Worm (Caenorhabditis elegans) whole organism, L2 larva: ENCODE measurements around the gene cnc-8.

ENCODE experiments used
- C34F6.9 ChIP-seq: fragments of 150-350 bp; optimal IDR thresholded peaks from 2 replicates; lab custom pipeline; 2014; ENCODE audit warnings: missing biosample characterization, missing genetic modification characterization
- R02D3.7 ChIP-seq: fragments of 150-350 bp; optimal IDR thresholded peaks from 2 replicates; lab custom pipeline; 2014; ENCODE audit warnings: missing biosample characterization, missing genetic modification characterization
- Y55F3AM.14 ChIP-seq: fragments of 200-800 bp; sonication (Bioruptor generic); optimal IDR thresholded peaks from 2 replicates; lab custom pipeline; 2018; ENCODE audit warnings: mild to moderate bottlenecking, missing genetic modification characterization, missing compliant biosample characterization
- ZK546.5 ChIP-seq: sonication (generic microtip); optimal IDR thresholded peaks from 2 replicates; lab custom pipeline; 2017; ENCODE audit warnings: missing biosample characterization, missing genetic modification characterization
- alr-1 ChIP-seq: fragments of 150-350 bp; optimal IDR thresholded peaks from 2 replicates; lab custom pipeline; 2014; ENCODE audit warnings: missing biosample characterization, missing genetic modification characterization
- aly-2 ChIP-seq: fragments of 150-350 bp; optimal IDR thresholded peaks from 2 replicates; lab custom pipeline; 2014; ENCODE audit warnings: missing biosample characterization, missing genetic modification characterization
- blmp-1 ChIP-seq: sonication (generic microtip); optimal IDR thresholded peaks from 2 replicates; lab custom pipeline; 2017; ENCODE audit warnings: missing genetic modification characterization, mild to moderate bottlenecking, missing compliant biosample characterization, antibody characterized with exemption, moderate library complexity; ENCODE audit not compliant: insufficient read depth
- ceh-82 ChIP-seq: fragments of 150-350 bp; optimal IDR thresholded peaks from 2 replicates; lab custom pipeline; 2014; ENCODE audit warnings: missing biosample characterization, missing genetic modification characterization
- dmd-4 ChIP-seq: sonication (generic microtip); optimal IDR thresholded peaks from 2 replicates; lab custom pipeline; 2017; ENCODE audit warnings: missing biosample characterization, missing genetic modification characterization
- egl-27 ChIP-seq: sonication (generic microtip); optimal IDR thresholded peaks from 3 replicates; lab custom pipeline; 2017; ENCODE audit warnings: missing biosample characterization, missing genetic modification reagents, missing genetic modification characterization
- elt-1 ChIP-seq: fragments of 150-350 bp; optimal IDR thresholded peaks from 2 replicates; lab custom pipeline; 2014; ENCODE audit warnings: missing biosample characterization, missing genetic modification characterization
- elt-3 ChIP-seq: sonication (generic microtip); optimal IDR thresholded peaks from 2 replicates; lab custom pipeline; 2017; ENCODE audit warnings: missing biosample characterization, missing genetic modification characterization
- fos-1 ChIP-seq: fragments of 150-350 bp; optimal IDR thresholded peaks from 2 replicates; lab custom pipeline; 2014; ENCODE audit warnings: missing biosample characterization, missing genetic modification characterization
- gmeb-1 ChIP-seq: fragments of 150-350 bp; optimal IDR thresholded peaks from 2 replicates; lab custom pipeline; 2014; ENCODE audit warnings: missing biosample characterization, missing genetic modification characterization
- lin-11 ChIP-seq: fragments of 150-350 bp; sonication (generic microtip); optimal IDR thresholded peaks from 2 replicates; lab custom pipeline; 2014; ENCODE audit warnings: missing biosample characterization, missing genetic modification characterization, inconsistent platforms, mixed read lengths
- lin-13 ChIP-seq: fragments of 150-350 bp; optimal IDR thresholded peaks from 2 replicates; lab custom pipeline; 2014; ENCODE audit warnings: missing biosample characterization, missing genetic modification reagents, missing genetic modification characterization
- lin-39 ChIP-seq: fragments of 150-350 bp; optimal IDR thresholded peaks from 2 replicates; lab custom pipeline; 2014; ENCODE audit warnings: missing biosample characterization, missing genetic modification reagents, missing genetic modification characterization
- lsy-2 ChIP-seq, 2 experiments: fragments of 150-350 bp in 1 of 2; sonication (generic microtip) in 1 of 2; optimal IDR thresholded peaks; 2 replicates each; lab custom pipeline; 2014 to 2017; ENCODE audit warnings: missing biosample characterization in 2 of 2, missing genetic modification characterization in 2 of 2
- mab-5 ChIP-seq: fragments of 150-350 bp; optimal IDR thresholded peaks from 2 replicates; lab custom pipeline; 2014; ENCODE audit warnings: missing biosample characterization, missing genetic modification characterization
- mbf-1 ChIP-seq: sonication (generic microtip); optimal IDR thresholded peaks from 2 replicates; lab custom pipeline; 2017; ENCODE audit warnings: missing biosample characterization, missing genetic modification characterization
- mdl-1 ChIP-seq, 2 experiments: fragments of 150-350 bp in 1 of 2; sonication (generic microtip) in 1 of 2; optimal IDR thresholded peaks; 2 replicates each; lab custom pipeline; 2017; ENCODE audit warnings: missing biosample characterization in 2 of 2, missing genetic modification characterization in 2 of 2
- nhr-10 ChIP-seq: sonication (generic microtip); optimal IDR thresholded peaks from 2 replicates; lab custom pipeline; 2017; ENCODE audit warnings: missing biosample characterization, missing genetic modification characterization
- nhr-11 ChIP-seq: fragments of 150-350 bp; optimal IDR thresholded peaks from 2 replicates; lab custom pipeline; 2014; ENCODE audit warnings: missing biosample characterization, missing genetic modification characterization
- nhr-129 ChIP-seq: fragments of 150-350 bp; optimal IDR thresholded peaks from 2 replicates; lab custom pipeline; 2014; ENCODE audit warnings: missing biosample characterization, missing genetic modification characterization
- nhr-21 ChIP-seq: fragments of 150-350 bp; optimal IDR thresholded peaks from 2 replicates; lab custom pipeline; 2014; ENCODE audit warnings: missing biosample characterization, missing genetic modification characterization
- nhr-237 ChIP-seq: fragments of 150-350 bp; optimal IDR thresholded peaks from 2 replicates; lab custom pipeline; 2014; ENCODE audit warnings: missing biosample characterization, missing genetic modification characterization
- nhr-25 ChIP-seq: fragments of 150-350 bp; sonication (generic microtip); optimal IDR thresholded peaks from 3 replicates; lab custom pipeline; 2014; ENCODE audit warnings: missing biosample characterization, missing genetic modification characterization
- nhr-77 ChIP-seq: fragments of 150-350 bp; optimal IDR thresholded peaks from 2 replicates; lab custom pipeline; 2014; ENCODE audit warnings: missing biosample characterization, missing genetic modification characterization
- peb-1 ChIP-seq: fragments of 150-350 bp; optimal IDR thresholded peaks from 2 replicates; lab custom pipeline; 2014; ENCODE audit warnings: missing biosample characterization, missing genetic modification characterization
- sem-4 ChIP-seq: fragments of 150-350 bp; optimal IDR thresholded peaks from 2 replicates; lab custom pipeline; 2014; ENCODE audit warnings: missing biosample characterization, missing genetic modification reagents, missing genetic modification characterization
- skn-1 ChIP-seq: sonication (generic microtip); optimal IDR thresholded peaks from 2 replicates; lab custom pipeline; 2017; ENCODE audit warnings: missing biosample characterization, missing genetic modification characterization
- sma-3 ChIP-seq: sonication (generic microtip); optimal IDR thresholded peaks from 2 replicates; lab custom pipeline; 2016; ENCODE audit warnings: missing genetic modification reagents, missing genetic modification characterization, missing compliant biosample characterization
- sma-9 ChIP-seq, 2 experiments: fragments of 150-350 bp in 1 of 2; sonication (generic microtip) in 1 of 2; optimal IDR thresholded peaks; 2 replicates each; lab custom pipeline; 2014 to 2016; ENCODE audit warnings: missing genetic modification characterization in 2 of 2, mild to moderate bottlenecking in 1 of 2, missing biosample characterization in 1 of 2, missing compliant biosample characterization in 1 of 2, missing genetic modification reagents in 1 of 2, moderate library complexity in 1 of 2
- unc-39 ChIP-seq: fragments of 150-350 bp; optimal IDR thresholded peaks from 2 replicates; lab custom pipeline; 2014; ENCODE audit warnings: missing biosample characterization, missing genetic modification characterization
- unc-62 ChIP-seq: fragments of 150-350 bp; optimal IDR thresholded peaks from 2 replicates; lab custom pipeline; 2014; ENCODE audit warnings: missing biosample characterization, missing genetic modification reagents, missing genetic modification characterization
- zag-1 ChIP-seq: fragments of 150-350 bp; optimal IDR thresholded peaks from 2 replicates; lab custom pipeline; 2014; ENCODE audit warnings: missing biosample characterization, missing genetic modification characterization
- ztf-1 ChIP-seq: fragments of 200-800 bp; sonication (Bioruptor generic); conservative IDR thresholded peaks from 2 replicates; pipeline ENCODE4 v1.3.6; 2022; ENCODE audit warnings: missing genetic modification characterization, missing compliant biosample characterization
- ztf-11 ChIP-seq: sonication (generic microtip); optimal IDR thresholded peaks from 2 replicates; lab custom pipeline; 2017; ENCODE audit warnings: missing biosample characterization, missing genetic modification characterization
- ztf-4 ChIP-seq: fragments of 150-350 bp; optimal IDR thresholded peaks from 2 replicates; lab custom pipeline; 2014; ENCODE audit warnings: missing biosample characterization, missing genetic modification characterization

cnc-8 gene

DNA sequence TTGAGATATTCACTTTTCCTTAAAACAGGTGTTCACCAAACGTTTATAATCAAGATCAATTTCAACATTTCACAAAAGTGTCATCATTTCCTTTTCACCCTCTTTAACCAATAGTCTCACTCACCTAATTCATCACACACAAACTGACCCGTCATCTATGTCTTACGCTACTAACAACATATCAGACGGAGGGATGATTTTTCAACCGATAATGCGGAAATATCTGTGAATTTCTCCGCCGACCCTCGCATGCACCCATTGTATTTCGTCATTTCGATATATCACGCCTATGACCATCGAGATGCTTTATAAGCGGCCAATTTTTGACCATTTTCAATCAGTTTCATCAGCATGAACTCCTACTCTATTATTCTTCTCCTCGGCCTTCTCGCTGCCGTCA lies 2.2 kb upstream of the cnc-8 start, which contains the start of gene fipr-21 (continued):
- TF ChIP-seq nhr-10 (tag; lab: Kevin White, UChicago) (no peak), ZK546.5 (no peak), lsy-2 (tag; optimal IDR thresholded peaks at IDR 0.05; lab: Kevin White, UChicago) (no peak), mdl-1 (tag; optimal IDR thresholded peaks at IDR 0.05; lab: Kevin White, UChicago) (no peak), sma-3 (GFP tag; lab: Kevin White, UChicago) (peak; percentile 56), lin-13 (GFP tag; lab: Kevin White, UChicago) (no peak), elt-1 (tag; lab: Kevin White, UChicago) (peak; percentile 57), lin-11 (tag; lab: Kevin White, UChicago) (no peak), elt-3 (tag; lab: Kevin White, UChicago) (no peak), nhr-21 (peak; percentile 38), nhr-25 (tag; lab: Kevin White, UChicago) (peak; percentile 83), fos-1 (tag; lab: Kevin White, UChicago) (peak; percentile 57), nhr-77 (no peak), sem-4 (no peak), C34F6.9 (tag; lab: Kevin White, UChicago) (no peak), peb-1 (tag; lab: Kevin White, UChicago) (no peak), mbf-1 (tag; lab: Kevin White, UChicago) (no peak), nhr-237 (tag; lab: Kevin White, UChicago) (no peak), mab-5 (tag; lab: Kevin White, UChicago) (no peak), skn-1 (no peak), egl-27 (peak; percentile 60), gmeb-1 (tag; lab: Kevin White, UChicago) (no peak), ztf-1 (GFP tag; lab: Robert Waterston, UW) (no peak), lin-39 (no peak)
- TF ChIP-seq, all 48 proteins: peak for 11

DNA sequence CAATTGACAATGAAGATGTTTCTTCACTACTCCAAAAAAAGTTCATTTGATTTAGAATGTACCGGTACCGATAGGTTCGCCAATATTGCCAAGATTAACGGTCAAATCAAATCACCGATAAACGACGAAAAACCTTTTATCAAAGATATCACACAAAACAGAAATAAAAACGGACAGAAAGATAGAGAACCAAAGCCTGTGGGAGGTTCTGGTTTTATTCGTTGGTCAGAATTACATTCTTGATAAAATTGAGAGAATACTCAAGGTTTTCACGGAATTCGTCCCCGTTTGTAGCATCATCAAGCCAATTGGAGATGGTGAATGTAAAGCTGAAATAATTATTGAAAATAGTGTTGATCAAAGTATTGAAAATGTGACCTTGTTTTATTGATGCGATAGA lies 528 bp downstream of the cnc-8 start:
- TF ChIP-seq nhr-25 (tag; lab: Kevin White, UChicago): no peak
- TF ChIP-seq gmeb-1 (tag; lab: Kevin White, UChicago): no peak
- TF ChIP-seq mbf-1 (tag; lab: Kevin White, UChicago): no peak
- TF ChIP-seq lin-11 (tag; lab: Kevin White, UChicago): no peak
- no peak for TF ChIP-seq ztf-11 (tag; lab: Kevin White, UChicago)
- no peak for TF ChIP-seq unc-62 (GFP tag; lab: Kevin White, UChicago)
- no peak for TF ChIP-seq R02D3.7 (tag; lab: Kevin White, UChicago)
- no peak for TF ChIP-seq dmd-4 (tag; lab: Kevin White, UChicago)
- TF ChIP-seq alr-1: no peak
- no peak for TF ChIP-seq lsy-2 (tag; optimal IDR thresholded peaks at IDR 0.05; lab: Kevin White, UChicago)
- TF ChIP-seq unc-39 (tag; lab: Kevin White, UChicago): no peak
- TF ChIP-seq ceh-82 (tag; lab: Kevin White, UChicago): no peak
- TF ChIP-seq ZK546.5: no peak
- no peak for TF ChIP-seq Y55F3AM.14
- no peak for TF ChIP-seq aly-2 (tag; lab: Kevin White, UChicago)
- peak; percentile 69 for TF ChIP-seq sma-9 (GFP tag; optimal IDR thresholded peaks at IDR 0.05; lab: Kevin White, UChicago)
- TF ChIP-seq sma-9 (tag; optimal IDR thresholded peaks at IDR 0.05; lab: Kevin White, UChicago): no peak
- peak; percentile 14 for TF ChIP-seq nhr-21
- TF ChIP-seq, all 48 proteins: peak for 2

DNA sequence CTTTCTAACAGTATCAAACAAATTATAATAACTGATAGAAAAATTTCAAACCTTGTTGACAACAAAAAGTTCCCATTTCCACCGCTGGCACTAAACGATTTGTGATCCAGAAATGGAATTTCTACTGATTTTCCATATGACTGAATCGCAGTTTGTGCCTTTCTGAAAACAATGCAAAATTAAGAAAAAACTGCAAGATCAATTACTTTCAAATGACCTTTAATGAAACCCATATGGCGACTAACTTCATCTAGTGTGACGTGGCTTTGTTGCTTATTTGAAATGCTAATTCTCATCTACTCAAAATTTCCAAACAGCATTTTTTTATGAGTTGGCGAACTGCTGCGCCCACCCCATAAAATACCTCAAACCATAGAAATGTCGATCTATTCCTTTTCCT lies 1.1 kb downstream of the cnc-8 start, which contains the start of gene F41E7.7:
TSS of gene F41E7.7 (plus strand) at position 301 of the 400 bp plus-strand sequence.
- TF ChIP-seq ztf-4 (tag; lab: Kevin White, UChicago): no peak

DNA sequence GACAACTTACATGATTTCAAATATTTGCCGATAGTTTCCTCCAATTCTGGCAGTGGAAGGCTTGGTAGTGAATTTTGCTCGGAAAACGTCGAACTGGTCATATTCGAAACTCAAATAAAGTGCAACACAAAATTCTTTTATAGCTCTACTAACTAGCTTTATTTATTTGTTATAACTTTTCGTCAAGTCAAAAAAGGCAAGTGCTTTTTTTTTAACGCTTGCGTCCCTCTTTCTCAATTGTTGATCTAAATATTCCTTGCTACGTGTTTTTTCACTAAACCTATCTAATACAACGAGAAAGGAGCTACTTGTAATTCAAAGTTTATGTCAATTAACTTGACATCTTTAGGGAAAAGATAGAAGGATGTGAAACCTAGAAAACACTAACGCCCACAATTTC lies 4.0 kb downstream of the cnc-8 start, which contains the start of gene F41E7.6:
TSS of gene F41E7.6 (minus strand) at position 101 of the 400 bp plus-strand sequence.
- TF ChIP-seq ztf-1 (GFP tag; lab: Robert Waterston, UW) (no peak), mab-5 (tag; lab: Kevin White, UChicago) (no peak), nhr-129 (tag; lab: Kevin White, UChicago) (no peak), dmd-4 (tag; lab: Kevin White, UChicago) (no peak), ztf-11 (tag; lab: Kevin White, UChicago) (no peak), nhr-11 (tag; lab: Kevin White, UChicago) (no peak), egl-27 (no peak), fos-1 (tag; lab: Kevin White, UChicago) (no peak), unc-62 (GFP tag; lab: Kevin White, UChicago) (no peak), blmp-1 (tag; lab: Kevin White, UChicago) (no peak), sem-4 (no peak), aly-2 (tag; lab: Kevin White, UChicago) (no peak), zag-1 (tag; lab: Kevin White, UChicago) (no peak), nhr-25 (tag; lab: Kevin White, UChicago) (no peak), gmeb-1 (tag; lab: Kevin White, UChicago) (no peak), nhr-10 (tag; lab: Kevin White, UChicago) (no peak), sma-3 (GFP tag; lab: Kevin White, UChicago) (no peak)
- TF ChIP-seq, all 48 proteins: peak for 0
